Fruit fly (Drosophila melanogaster) whole organism, pupa: ENCODE measurements around the gene CG5961.

Source experiments
- CG10348 ChIP-seq: fragments of 200-800 bp; sonication (Bioruptor generic); IDR thresholded peaks from 2 replicates; pipeline ENCODE4 v1.3.6; 2022; ENCODE audit warnings: missing biosample characterization, missing genetic modification characterization
- CG12605 ChIP-seq: fragments of 200-800 bp; sonication (Bioruptor generic); IDR thresholded peaks from 2 replicates; pipeline ENCODE4 v1.3.6; 2022; ENCODE audit warnings: missing biosample characterization, missing genetic modification characterization
- CG13204 ChIP-seq: fragments of 200-800 bp; sonication (Bioruptor generic); optimal IDR thresholded peaks from 2 replicates; lab custom pipeline; 2018; ENCODE audit warnings: missing biosample characterization, mild to moderate bottlenecking, missing genetic modification characterization, moderate library complexity
- CG14655 ChIP-seq: fragments of 200-800 bp; sonication (Bioruptor generic); optimal IDR thresholded peaks from 3 replicates; lab custom pipeline; 2017; ENCODE audit warnings: mild to moderate bottlenecking, missing biosample characterization, missing genetic modification reagents, missing genetic modification characterization
- CG15710 ChIP-seq: fragments of 200-800 bp; sonication (Bioruptor generic); optimal IDR thresholded peaks from 2 replicates; lab custom pipeline; 2018; ENCODE audit warnings: missing biosample characterization, mild to moderate bottlenecking, missing genetic modification characterization, moderate library complexity
- CG17806 ChIP-seq: fragments of 200-800 bp; sonication (Bioruptor generic); optimal IDR thresholded peaks from 2 replicates; lab custom pipeline; 2018; ENCODE audit warnings: missing biosample characterization, mild to moderate bottlenecking, missing genetic modification characterization, moderate library complexity
- CG32121 ChIP-seq: fragments of 200-800 bp; sonication (Bioruptor generic); IDR thresholded peaks from 2 replicates; pipeline ENCODE4 v1.3.6; 2022; ENCODE audit warnings: missing biosample characterization, missing genetic modification characterization
- CG34367 ChIP-seq: fragments of 200-800 bp; sonication (Bioruptor generic); optimal IDR thresholded peaks from 2 replicates; lab custom pipeline; 2018; ENCODE audit warnings: missing biosample characterization, mild to moderate bottlenecking, missing genetic modification characterization
- CG4496 ChIP-seq: fragments of 200-800 bp; sonication (Bioruptor generic); IDR thresholded peaks from 3 replicates; pipeline ENCODE4 v1.3.6; 2022; ENCODE audit warnings: missing biosample characterization, missing genetic modification characterization
- CG8159 ChIP-seq: fragments of 200-800 bp; sonication (Bioruptor generic); optimal IDR thresholded peaks from 3 replicates; lab custom pipeline; 2018; ENCODE audit warnings: missing biosample characterization, mild to moderate bottlenecking, missing genetic modification characterization, moderate library complexity
- CG8301 ChIP-seq: fragments of 200-800 bp; sonication (Bioruptor generic); optimal IDR thresholded peaks from 2 replicates; lab custom pipeline; 2018; ENCODE audit warnings: missing biosample characterization, mild to moderate bottlenecking, missing genetic modification characterization
- CG9948 ChIP-seq: fragments of 200-800 bp; sonication (Bioruptor generic); optimal IDR thresholded peaks from 2 replicates; lab custom pipeline; 2018; ENCODE audit warnings: missing biosample characterization, mild to moderate bottlenecking, missing genetic modification characterization, moderate library complexity
- D1 ChIP-seq: fragments of 200-800 bp; sonication (Bioruptor generic); optimal IDR thresholded peaks from 2 replicates; lab custom pipeline; 2018; ENCODE audit warnings: missing biosample characterization, mild to moderate bottlenecking, missing genetic modification characterization, moderate library complexity
- EcR ChIP-seq: fragments of 200-800 bp; sonication (Bioruptor generic); optimal IDR thresholded peaks from 3 replicates; lab custom pipeline; 2019; ENCODE audit warnings: missing biosample characterization, missing genetic modification characterization, mild to moderate bottlenecking, moderate library complexity, missing genetic modification reagents
- Ets98B ChIP-seq: fragments of 200-800 bp; sonication (Bioruptor generic); IDR thresholded peaks from 2 replicates; pipeline ENCODE4 v1.3.6; 2022; ENCODE audit warnings: missing biosample characterization, missing genetic modification characterization
- Pif1A ChIP-seq: fragments of 200-800 bp; sonication (Bioruptor generic); optimal IDR thresholded peaks from 3 replicates; lab custom pipeline; 2016; ENCODE audit warnings: missing biosample characterization, missing genetic modification characterization
- Pif1B ChIP-seq: fragments of 200-800 bp; sonication (Bioruptor generic); optimal IDR thresholded peaks from 3 replicates; lab custom pipeline; 2016; ENCODE audit warnings: missing biosample characterization, missing genetic modification characterization
- Snoo ChIP-seq: fragments of 200-800 bp; sonication (Bioruptor generic); optimal IDR thresholded peaks from 3 replicates; lab custom pipeline; 2017; ENCODE audit warnings: missing biosample characterization, mild to moderate bottlenecking, missing genetic modification characterization, inconsistent platforms
- fd96Ca ChIP-seq: fragments of 200-800 bp; sonication (Bioruptor generic); IDR thresholded peaks from 3 replicates; pipeline ENCODE4 v1.3.6; 2022; ENCODE audit warnings: missing biosample characterization, missing genetic modification characterization
- gl ChIP-seq: fragments of 200-800 bp; sonication (Bioruptor generic); optimal IDR thresholded peaks from 2 replicates; lab custom pipeline; 2018; ENCODE audit warnings: missing biosample characterization, mild to moderate bottlenecking, missing genetic modification characterization
- rn ChIP-seq: fragments of 200-800 bp; sonication (Bioruptor generic); IDR thresholded peaks from 2 replicates; pipeline ENCODE4 v1.3.6; 2022; ENCODE audit warnings: missing biosample characterization, missing genetic modification characterization

CG5961 gene

dm6 chr3R:12439401-12440143 is 20.5 kb downstream of the CG5961 start, which contains the start of gene Desat1:
Gene Desat1 (plus strand): TSS chr3R:12439600.
- no peak for TF ChIP-seq CG15710 (tag; lab: Kevin White, UChicago)
- peak; percentile 5 for TF ChIP-seq EcR (GFP tag; lab: Kevin White, UChicago)

dm6 chr3R:12439039-12439400 is 21.1 kb downstream of the CG5961 start, which contains the start of the genes CG17207 and CG46427:
Gene CG17207 (minus strand): TSS chr3R:12439139.
Gene CG46427 (minus strand): TSS chr3R:12439139.
- no peak for TF ChIP-seq CG8159 (tag; lab: Kevin White, UChicago)
- no peak for TF ChIP-seq CG15710 (tag; lab: Kevin White, UChicago)
- no peak for TF ChIP-seq CG9948 (tag; lab: Kevin White, UChicago)
- no peak for TF ChIP-seq fd96Ca (GFP tag; lab: Robert Waterston, UW)
- TF ChIP-seq gl: no peak
- TF ChIP-seq CG13204 (GFP tag; lab: Kevin White, UChicago): no peak
- TF ChIP-seq Pif1B (GFP tag; lab: Kevin White, UChicago): no peak
- TF ChIP-seq CG32121 (GFP tag; lab: Robert Waterston, UW): no peak
- no peak for TF ChIP-seq CG34367 (tag; lab: Kevin White, UChicago)
- TF ChIP-seq rn (GFP tag; lab: Robert Waterston, UW): no peak
- no peak for TF ChIP-seq CG10348 (GFP tag; lab: Robert Waterston, UW)
- TF ChIP-seq Snoo (tag; lab: Kevin White, UChicago): no peak
- no peak for TF ChIP-seq CG14655 (GFP tag; lab: Kevin White, UChicago)
- no peak for TF ChIP-seq Ets98B (GFP tag; lab: Robert Waterston, UW)
- TF ChIP-seq, all 21 proteins: peak for 0

dm6 chr3R:12435948-12436347 is 24.1 kb downstream of the CG5961 start, which contains the start of gene Desat2:
Gene Desat2 (plus strand): TSS chr3R:12436248.
- TF ChIP-seq CG17806 (no peak), CG14655 (GFP tag; lab: Kevin White, UChicago) (no peak), CG32121 (GFP tag; lab: Robert Waterston, UW) (no peak), CG4496 (GFP tag; lab: Robert Waterston, UW) (no peak), gl (no peak), EcR (GFP tag; lab: Kevin White, UChicago) (no peak), Pif1B (GFP tag; lab: Kevin White, UChicago) (no peak), Pif1A (GFP tag; lab: Kevin White, UChicago) (no peak), CG15710 (tag; lab: Kevin White, UChicago) (no peak), fd96Ca (GFP tag; lab: Robert Waterston, UW) (no peak), Ets98B (GFP tag; lab: Robert Waterston, UW) (no peak), Snoo (tag; lab: Kevin White, UChicago) (no peak), CG9948 (tag; lab: Kevin White, UChicago) (no peak), rn (GFP tag; lab: Robert Waterston, UW) (no peak)

- TF ChIP-seq CG4496 (GFP tag; lab: Robert Waterston, UW): no peak
- TF ChIP-seq Pif1A (GFP tag; lab: Kevin White, UChicago): no peak
- TF ChIP-seq gl: no peak
- TF ChIP-seq CG17806: peak; percentile 35
- TF ChIP-seq CG8159 (tag; lab: Kevin White, UChicago): no peak
- 0 out of 2 replicates have a peak, but pooled peaks have one; percentile 29 for TF ChIP-seq CG32121 (GFP tag; lab: Robert Waterston, UW)
- TF ChIP-seq D1: no peak
- TF ChIP-seq EcR (GFP tag; lab: Kevin White, UChicago): no peak
- no peak for TF ChIP-seq Pif1B (GFP tag; lab: Kevin White, UChicago)
- peak; percentile 63 for TF ChIP-seq CG15710 (tag; lab: Kevin White, UChicago)
- TF ChIP-seq Snoo (tag; lab: Kevin White, UChicago): peak; percentile 32
- peak; percentile 41 for TF ChIP-seq CG9948 (tag; lab: Kevin White, UChicago)
- TF ChIP-seq CG13204 (GFP tag; lab: Kevin White, UChicago): no peak
- no peak for TF ChIP-seq CG34367 (tag; lab: Kevin White, UChicago)
- TF ChIP-seq fd96Ca (GFP tag; lab: Robert Waterston, UW): no peak
- no peak for TF ChIP-seq rn (GFP tag; lab: Robert Waterston, UW)
- TF ChIP-seq CG10348 (GFP tag; lab: Robert Waterston, UW): no peak
- TF ChIP-seq CG8301 (tag; lab: Kevin White, UChicago): no peak
- TF ChIP-seq Ets98B (GFP tag; lab: Robert Waterston, UW): no peak
- TF ChIP-seq CG12605 (GFP tag; lab: Robert Waterston, UW): no peak
- TF ChIP-seq CG14655 (GFP tag; lab: Kevin White, UChicago): no peak
Observed at dm6 chr3R:12433764-12434163, 26.3 kb downstream of the CG5961 start, which contains the start of the genes Aos1 and Srlp. Gene Aos1 (minus strand): TSS chr3R:12433822. Gene Srlp (plus strand): TSS chr3R:12434098.

- TF ChIP-seq CG9948 (tag; lab: Kevin White, UChicago): peak; percentile 16
- TF ChIP-seq CG15710 (tag; lab: Kevin White, UChicago): peak; percentile 9
- no peak for TF ChIP-seq CG13204 (GFP tag; lab: Kevin White, UChicago)
Observed at dm6 chr3R:12431030-12431489, 29.0 kb downstream of the CG5961 start, which contains the start of gene Prosalpha2. Gene Prosalpha2 (plus strand): TSS chr3R:12431321.
